Worm (Caenorhabditis elegans): ENCODE results near the gene F41E7.6.
A peak's percentile ranks its signal among the peaks of the same experiment; 100 is the strongest.

The F41E7.6 gene

ce11 chrX:10327323-10328022 lies 17.2 kb upstream of the F41E7.6 start, which contains the start of gene acl-5:
acl-5 (minus strand) TSS chrX:10327456.
- TF ChIP-seq cebp-2 (GFP tag; IDR thresholded peaks at IDR 0.05) (no peak), F23B12.7 (tag; optimal IDR thresholded peaks at IDR 0.05; ENCODE audit: insufficient read depth) (peak; percentile 1), dox-1 (GFP tag; IDR thresholded peaks at IDR 0.05) (no peak), nhr-80 (tag; optimal IDR thresholded peaks at IDR 0.05) (peak; percentile 50), lin-26 (GFP tag; IDR thresholded peaks at IDR 0.05) (no peak)

ce11 chrX:10321401-10321800 lies 11.1 kb upstream of the F41E7.6 start:
- TF ChIP-seq egrh-3 (GFP tag; IDR thresholded peaks at IDR 0.05) (peak; percentile 40; the same call in 1 of the 2 replicates), cebp-2 (GFP tag; IDR thresholded peaks at IDR 0.05) (0 out of 2 replicates have a peak, but pooled peaks have one; percentile 25), lin-54 (GFP tag; optimal IDR thresholded peaks at IDR 0.05) (no peak)

- TF ChIP-seq F57A8.1 (GFP tag; optimal IDR thresholded peaks at IDR 0.05), result no peak
Observed at ce11 chrX:10319653-10320052, 9.4 kb upstream of the F41E7.6 start.

- TF ChIP-seq ztf-3 (GFP tag; optimal IDR thresholded peaks at IDR 0.05) (no peak), F55B11.4 (tag; optimal IDR thresholded peaks at IDR 0.05; ENCODE audit: borderline replicate concordance, insufficient read depth) (no peak), snpc-4 (GFP tag; optimal IDR thresholded peaks at IDR 0.05) (no peak), snpc-4 (tag; optimal IDR thresholded peaks at IDR 0.05) (no peak), lin-40 (tag; optimal IDR thresholded peaks at IDR 0.05) (no peak), B0336.3 (GFP tag; IDR thresholded peaks at IDR 0.05) (no peak), ets-4 (GFP tag; optimal IDR thresholded peaks at IDR 0.05) (no peak), mes-4 (tag; optimal IDR thresholded peaks at IDR 0.05) (no peak), C17E4.6 (GFP tag; IDR thresholded peaks at IDR 0.05) (no peak), Y53G8AR.9 (GFP tag; conservative IDR thresholded peaks at IDR 0.05) (no peak), lin-26 (GFP tag; IDR thresholded peaks at IDR 0.05) (no peak), somi-1 (GFP tag; optimal IDR thresholded peaks at IDR 0.05) (no peak), egl-18 (GFP tag; IDR thresholded peaks at IDR 0.05) (no peak), B0019.2 (GFP tag; conservative IDR thresholded peaks at IDR 0.05) (no peak), F39B2.1 (GFP tag; IDR thresholded peaks at IDR 0.05) (no peak), attf-5 (GFP tag; optimal IDR thresholded peaks at IDR 0.05) (no peak), snpc-1.3 (tag; optimal IDR thresholded peaks at IDR 0.05; ENCODE audit: insufficient read depth) (no peak), ceh-40 (GFP tag; IDR thresholded peaks at IDR 0.05) (no peak), F33H1.4 (GFP tag; IDR thresholded peaks at IDR 0.05) (no peak)
Observed at ce11 chrX:10318437-10318836, 8.2 kb upstream of the F41E7.6 start.

- TF ChIP-seq dpff-1 (tag; optimal IDR thresholded peaks at IDR 0.05), result no peak
- TF ChIP-seq zim-3 (tag; optimal IDR thresholded peaks at IDR 0.05), result no peak
- TF ChIP-seq fkh-3 (tag; optimal IDR thresholded peaks at IDR 0.05), result no peak
- TF ChIP-seq hmg-20 (GFP tag; IDR thresholded peaks at IDR 0.05), result no peak
- TF ChIP-seq unc-62 (GFP tag; optimal IDR thresholded peaks at IDR 0.05), result no peak
- no peak for TF ChIP-seq nhr-80 (tag; optimal IDR thresholded peaks at IDR 0.05)
- TF ChIP-seq rec-8 (tag; optimal IDR thresholded peaks at IDR 0.05), result no peak
- no peak for TF ChIP-seq ama-1 (optimal IDR thresholded peaks at IDR 0.05)
- no peak for TF ChIP-seq ama-1 (GFP tag; optimal IDR thresholded peaks at IDR 0.05)
- no peak for TF ChIP-seq hsf-1 (GFP tag; IDR thresholded peaks at IDR 0.05)
- no peak for TF ChIP-seq akir-1 (GFP tag; optimal IDR thresholded peaks at IDR 0.05)
Observed at ce11 chrX:10317565-10317964, 7.3 kb upstream of the F41E7.6 start, which contains the start of gene R07E3.6. R07E3.6 (plus strand) TSS chrX:10317722.

Data from whole organism, young adult.